Worm (Caenorhabditis elegans): Measurements from ENCODE around the gene C04C3.6.

DNA sequence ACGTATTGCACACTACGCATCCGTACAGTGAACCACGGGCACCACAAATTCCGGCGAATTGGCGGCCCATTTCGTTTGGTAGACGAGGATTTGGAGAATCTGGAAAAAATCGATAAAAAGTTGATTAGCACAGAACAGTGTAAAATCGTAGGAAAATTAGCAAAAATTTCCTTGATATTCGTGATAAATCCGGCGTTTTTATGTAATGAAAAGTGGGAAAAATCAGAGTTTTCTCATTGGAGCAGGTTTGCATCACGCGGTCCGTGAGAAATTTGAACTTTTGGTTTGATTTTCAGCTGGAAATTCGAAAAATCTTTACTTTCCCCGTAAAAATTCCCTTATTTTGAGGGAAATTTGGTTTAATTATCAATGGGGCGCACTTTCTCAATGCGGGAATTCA, 38.4 kb downstream of the C04C3.6 start, which contains the start of gene B0546.4:
- TF ChIP-seq klf-2 (GFP tag; conservative IDR thresholded peaks at IDR 0.05) (no peak), flt-1 (GFP tag; IDR thresholded peaks at IDR 0.05) (no peak), cog-1 (tag; optimal IDR thresholded peaks at IDR 0.05) (no peak), tab-1 (GFP tag; IDR thresholded peaks at IDR 0.05) (no peak), ztf-29 (GFP tag; IDR thresholded peaks at IDR 0.05) (no peak), ref-1 (GFP tag; conservative IDR thresholded peaks at IDR 0.05) (no peak), med-1 (GFP tag; optimal IDR thresholded peaks at IDR 0.05; ENCODE audit: insufficient read depth) (no peak), ztf-23 (GFP tag; IDR thresholded peaks at IDR 0.05) (no peak), T22C8.4 (GFP tag; IDR thresholded peaks at IDR 0.05) (no peak)

Measured in whole organism, midembryonic.